Worm (Caenorhabditis elegans) whole organism, late embryonic: ENCODE data around the gene cwp-1.

Experiments used
- F13H6.1 ChIP-seq: sonication (generic microtip); optimal IDR thresholded peaks from 2 replicates; lab custom pipeline; 2016; ENCODE audit warnings: missing genetic modification characterization, missing compliant biosample characterization
- ceh-14 ChIP-seq: sonication (generic microtip); optimal IDR thresholded peaks from 2 replicates; lab custom pipeline; 2016; ENCODE audit warnings: missing genotype, missing genetic modification characterization, missing compliant biosample characterization
- fkh-10 ChIP-seq: fragments of 150-350 bp; optimal IDR thresholded peaks from 2 replicates; lab custom pipeline; 2014; ENCODE audit warnings: missing biosample characterization, missing genetic modification reagents, missing genetic modification characterization
- hlh-8 ChIP-seq: sonication (generic microtip); optimal IDR thresholded peaks from 2 replicates; lab custom pipeline; 2016; ENCODE audit warnings: missing genotype, missing genetic modification characterization, missing compliant biosample characterization
- nfya-1 ChIP-seq: sonication (generic microtip); optimal IDR thresholded peaks from 2 replicates; lab custom pipeline; 2017; ENCODE audit warnings: missing genetic modification characterization, mild to moderate bottlenecking, missing compliant biosample characterization, antibody characterized with exemption, moderate library complexity
- pag-3 ChIP-seq: sonication (generic microtip); optimal IDR thresholded peaks from 2 replicates; lab custom pipeline; 2016; ENCODE audit warnings: missing compliant biosample characterization, missing genetic modification characterization, borderline replicate concordance

DNA sequence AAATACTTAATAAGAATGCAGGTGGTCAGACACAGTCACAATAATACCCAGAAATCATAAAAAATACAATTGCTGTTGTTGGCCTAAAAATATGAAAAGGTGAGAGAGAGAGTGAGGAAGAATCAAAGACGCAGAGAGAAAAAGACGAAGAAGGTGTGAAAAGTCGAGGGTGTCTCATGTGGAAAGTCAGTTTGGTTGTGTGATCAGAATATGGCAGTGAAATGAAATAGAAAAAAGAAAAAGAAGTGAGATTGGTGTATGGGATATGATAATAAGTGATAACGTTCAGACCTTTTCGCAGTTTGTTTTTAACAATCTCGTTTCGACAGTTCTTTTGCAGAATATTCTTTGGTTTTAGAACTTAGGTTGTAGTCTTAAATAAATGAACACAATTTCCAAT is 34.2 kb downstream of the cwp-1 start:
- TF ChIP-seq ceh-14 (no peak), hlh-8 (tag; lab: Kevin White, UChicago) (no peak), pag-3 (tag; lab: Kevin White, UChicago) (no peak), F13H6.1 (tag; lab: Kevin White, UChicago) (no peak), nfya-1 (tag; lab: Kevin White, UChicago) (no peak), fkh-10 (no peak)
